Fruit fly (Drosophila melanogaster) whole organism: ENCODE results near the gene Eig71Ei.

ENCODE experiments used
- CG8478 ChIP-seq: fragments of >200 bp; optimal IDR thresholded peaks from 2 replicates; lab custom pipeline; 2018; ENCODE audit warnings: inconsistent platforms
- Dll ChIP-seq: fragments of >200 bp; optimal IDR thresholded peaks from 2 replicates; lab custom pipeline; 2017
- EcR ChIP-seq, 2 experiments: fragments of >200 bp; optimal IDR thresholded peaks; 2 replicates each; lab custom pipeline; 2017; ENCODE audit warnings: missing biosample characterization in 2 of 2, missing genetic modification characterization in 2 of 2, missing genetic modification reagents in 2 of 2
- pan ChIP-seq: fragments of >200 bp; optimal IDR thresholded peaks from 2 replicates; lab custom pipeline; 2017
- psq ChIP-seq: fragments of >200 bp; optimal IDR thresholded peaks from 2 replicates; lab custom pipeline; 2017
- usp ChIP-seq: fragments of >200 bp; optimal IDR thresholded peaks from 2 replicates; lab custom pipeline; 2017; ENCODE audit warnings: missing biosample characterization, missing genetic modification characterization, mixed read lengths

The Eig71Ei gene

DNA sequence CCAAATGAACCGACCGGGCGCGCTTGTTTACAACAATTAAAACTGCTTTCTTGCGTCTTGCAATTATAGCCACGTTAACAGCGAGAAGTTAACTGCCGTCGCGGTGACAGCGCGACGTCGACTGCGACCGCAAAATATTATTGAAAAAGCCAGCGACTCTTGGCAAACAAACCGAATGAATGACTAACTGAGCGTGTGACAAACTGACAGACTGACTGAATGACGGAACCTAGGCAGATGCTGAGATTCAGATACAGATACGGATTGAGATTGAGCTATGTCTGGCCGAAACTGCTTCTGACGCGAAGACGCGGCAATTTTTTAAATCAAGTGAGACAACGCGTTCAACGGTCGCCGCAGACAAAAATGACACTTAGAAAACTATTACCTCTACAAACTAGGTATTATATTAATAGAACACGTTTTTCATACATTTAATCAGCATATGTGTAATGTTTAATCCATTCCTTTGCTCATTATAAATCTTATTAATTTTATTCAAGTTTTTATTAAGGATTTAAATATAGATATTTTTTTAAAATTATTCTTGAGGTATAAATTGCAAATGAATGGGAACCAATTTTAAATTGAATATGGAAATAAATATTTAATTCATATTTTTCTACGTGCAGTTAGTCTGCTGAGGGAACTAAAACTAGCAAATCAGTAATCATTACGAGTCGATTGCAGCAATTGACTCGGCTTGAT lies 25.0 kb upstream of the Eig71Ei start:
- no peak for TF ChIP-seq psq (lab: Kevin White, UChicago)

dm6 chr3L:15636359-15636758 lies 23.1 kb upstream of the Eig71Ei start:
- TF ChIP-seq Dll (no peak), psq (lab: Kevin White, UChicago) (no peak), CG8478 (lab: Kevin White, UChicago) (no peak), EcR (GFP tag; optimal IDR thresholded peaks at IDR 0.05; lab: Kevin White, UChicago) (no peak), pan (no peak), usp (no peak)

DNA sequence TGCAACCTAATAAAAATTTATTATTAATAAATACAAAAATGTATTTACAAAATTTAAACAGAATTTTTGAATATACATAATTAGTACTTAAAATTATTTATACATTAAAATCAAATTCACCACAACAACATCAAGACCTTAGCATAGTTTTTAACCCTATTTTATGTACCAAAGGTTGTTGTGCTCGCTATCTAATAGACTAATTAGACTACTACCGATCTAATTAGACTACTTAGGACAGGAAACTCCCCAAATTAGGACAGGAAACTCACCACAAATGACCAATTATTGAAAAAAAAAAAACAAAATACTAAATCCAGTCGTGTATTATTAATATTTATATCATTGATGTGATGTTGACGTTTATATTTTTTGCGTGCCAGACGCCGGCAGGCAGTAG lies 22.5 kb upstream of the Eig71Ei start:
- no peak for TF ChIP-seq CG8478 (lab: Kevin White, UChicago)
- TF ChIP-seq pan = no peak
- no peak for TF ChIP-seq EcR (GFP tag; optimal IDR thresholded peaks at IDR 0.05; lab: Kevin White, UChicago)
- TF ChIP-seq usp = no peak
- no peak for TF ChIP-seq psq (lab: Kevin White, UChicago)
- TF ChIP-seq Dll = no peak

DNA sequence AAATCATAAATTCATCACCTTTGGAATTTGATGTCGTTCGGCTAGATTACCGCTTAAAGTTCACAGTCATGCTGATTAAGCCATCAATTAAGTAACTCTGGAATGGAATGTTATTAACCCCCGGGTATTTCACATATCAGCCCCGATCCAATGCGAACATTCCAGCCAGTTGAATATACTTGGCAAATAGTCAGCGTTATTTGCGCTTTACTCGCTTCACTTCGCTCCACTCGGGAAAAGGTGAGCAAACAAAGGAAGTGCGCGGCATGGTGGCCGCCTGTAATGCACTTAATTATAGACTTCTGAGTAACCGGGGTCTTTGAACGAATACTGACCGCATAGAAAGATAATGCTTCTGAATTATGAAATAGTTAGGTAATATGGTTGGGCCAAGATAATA lies 21.9 kb upstream of the Eig71Ei start:
- TF ChIP-seq Dll = no peak
- no peak for TF ChIP-seq pan
- no peak for TF ChIP-seq EcR (GFP tag; optimal IDR thresholded peaks at IDR 0.05; lab: Kevin White, UChicago)
- no peak for TF ChIP-seq usp

- no peak for TF ChIP-seq CG8478 (lab: Kevin White, UChicago)
Observed at dm6 chr3L:15638524-15638923, 21.0 kb upstream of the Eig71Ei start.

dm6 chr3L:15639978-15640377 lies 19.5 kb upstream of the Eig71Ei start:
- TF ChIP-seq pan (no peak), CG8478 (lab: Kevin White, UChicago) (no peak), Dll (no peak), usp (no peak), psq (lab: Kevin White, UChicago) (no peak), EcR (GFP tag; optimal IDR thresholded peaks at IDR 0.05; lab: Kevin White, UChicago) (no peak)

- TF ChIP-seq CG8478 (lab: Kevin White, UChicago) (no peak), usp (no peak), psq (lab: Kevin White, UChicago) (no peak), pan (no peak), EcR (GFP tag; optimal IDR thresholded peaks at IDR 0.05; lab: Kevin White, UChicago) (no peak), Dll (no peak)
Observed at dm6 chr3L:15641590-15642019, 17.9 kb upstream of the Eig71Ei start.

DNA sequence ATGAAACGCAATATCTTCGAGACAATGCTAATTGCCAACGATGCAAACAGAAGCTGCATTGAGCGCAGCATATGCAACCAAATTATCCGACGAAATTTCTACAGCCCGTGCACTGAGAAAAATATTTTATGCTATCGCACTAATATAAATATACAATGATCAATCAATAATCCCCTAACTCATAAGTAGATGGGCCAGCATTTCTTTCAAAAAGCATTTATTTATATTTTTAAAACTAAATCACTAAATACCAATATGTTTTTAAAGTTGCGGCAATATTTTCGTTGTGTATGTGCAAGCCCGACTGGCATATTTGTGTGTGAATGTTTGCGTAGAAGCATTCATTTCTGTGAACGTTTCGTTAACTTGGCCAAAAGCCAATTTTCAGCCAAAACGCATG lies 13.3 kb upstream of the Eig71Ei start:
- TF ChIP-seq usp (no peak), EcR (GFP tag; optimal IDR thresholded peaks at IDR 0.05; lab: Kevin White, UChicago) (no peak), psq (lab: Kevin White, UChicago) (no peak), pan (no peak), CG8478 (lab: Kevin White, UChicago) (no peak), Dll (no peak)

- TF ChIP-seq CG8478 (lab: Kevin White, UChicago) = no peak
- no peak for TF ChIP-seq EcR (GFP tag; optimal IDR thresholded peaks at IDR 0.05; lab: Kevin White, UChicago)
- TF ChIP-seq psq (lab: Kevin White, UChicago) = no peak
- no peak for TF ChIP-seq Dll
- no peak for TF ChIP-seq pan
- no peak for TF ChIP-seq usp
Observed at dm6 chr3L:15647712-15648621, 11.5 kb upstream of the Eig71Ei start, which contains the start of the genes comm3 and CG43083. TSS of gene comm3 (minus strand) at chr3L:15647762. TSS of gene CG43083 (plus strand) at chr3L:15648571.

DNA sequence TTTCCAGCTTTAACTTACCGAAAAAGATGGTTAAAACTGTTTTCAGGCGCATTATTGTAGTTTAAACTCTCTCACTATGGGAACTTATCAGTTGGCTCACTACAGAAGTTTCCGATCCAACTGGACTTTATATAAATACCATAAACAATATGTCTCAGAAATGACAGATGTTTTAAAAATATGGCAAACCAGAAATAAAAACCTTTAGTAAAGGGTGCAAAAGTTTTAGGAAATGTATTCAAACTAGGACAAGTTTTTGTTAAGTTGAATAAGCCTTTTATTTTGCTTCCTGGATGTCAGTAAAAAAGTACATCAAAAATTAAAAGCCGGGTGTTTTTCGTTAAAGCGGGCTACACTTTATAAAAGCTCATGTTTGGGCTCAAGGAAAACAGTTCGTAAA lies 9.9 kb upstream of the Eig71Ei start, which contains the start of the genes Eig71Ea and Eig71Eb:
Eig71Ea (minus strand) TSS at position 101 of the 400 bp plus-strand sequence.
Eig71Eb (plus strand) TSS at position 376 of the 400 bp plus-strand sequence.
- TF ChIP-seq CG8478 (lab: Kevin White, UChicago) (no peak), EcR (GFP tag; optimal IDR thresholded peaks at IDR 0.05; lab: Kevin White, UChicago) (no peak), pan (no peak), usp (no peak), Dll (no peak), psq (lab: Kevin White, UChicago) (no peak)

DNA sequence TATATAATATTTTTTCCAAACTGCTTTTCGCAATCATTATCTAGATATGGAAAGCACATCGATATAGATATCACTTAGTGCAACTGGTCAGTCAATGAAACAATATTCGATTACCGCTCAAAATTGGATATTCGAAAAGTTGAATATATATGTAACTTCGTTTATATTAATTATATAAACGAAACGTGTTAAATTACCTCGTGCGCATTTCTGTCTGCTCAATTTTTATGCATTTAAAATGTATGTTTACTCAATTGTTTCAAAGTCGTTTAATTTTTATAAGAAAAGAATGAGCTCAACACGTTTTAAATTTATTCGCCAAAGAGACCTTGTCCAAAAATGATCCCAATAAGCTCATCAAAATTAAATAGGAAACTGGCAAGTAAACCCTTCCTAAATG lies 9.0 kb upstream of the Eig71Ei start, which contains the start of gene CG43084:
CG43084 (plus strand) TSS at position 301 of the 400 bp plus-strand sequence.
- TF ChIP-seq usp (no peak), psq (lab: Kevin White, UChicago) (no peak), pan (no peak), Dll (no peak), EcR (GFP tag; optimal IDR thresholded peaks at IDR 0.05; lab: Kevin White, UChicago) (no peak), CG8478 (lab: Kevin White, UChicago) (no peak)

- TF ChIP-seq psq (lab: Kevin White, UChicago) = no peak
Observed at dm6 chr3L:15652154-15652553, 7.4 kb upstream of the Eig71Ei start, which contains the start of the genes Eig71Ec and Eig71Ed. TSS of gene Eig71Ec (minus strand) at chr3L:15652254. TSS of gene Eig71Ed (plus strand) at chr3L:15652537.

dm6 chr3L:15655910-15656309 lies 3.6 kb upstream of the Eig71Ei start, which contains the start of gene Eig71Ee:
TSS of gene Eig71Ee (minus strand) at chr3L:15656010.
- no peak for TF ChIP-seq psq (lab: Kevin White, UChicago)
- no peak for TF ChIP-seq CG8478 (lab: Kevin White, UChicago)
- TF ChIP-seq Dll = no peak
- no peak for TF ChIP-seq EcR (GFP tag; optimal IDR thresholded peaks at IDR 0.05; lab: Kevin White, UChicago)
- TF ChIP-seq pan = no peak
- TF ChIP-seq usp = no peak
